Fruit fly (Drosophila melanogaster): ENCODE results near the gene GATAd.
A peak's percentile ranks its signal among the peaks of the same experiment; 100 is the strongest.

The GATAd gene

DNA sequence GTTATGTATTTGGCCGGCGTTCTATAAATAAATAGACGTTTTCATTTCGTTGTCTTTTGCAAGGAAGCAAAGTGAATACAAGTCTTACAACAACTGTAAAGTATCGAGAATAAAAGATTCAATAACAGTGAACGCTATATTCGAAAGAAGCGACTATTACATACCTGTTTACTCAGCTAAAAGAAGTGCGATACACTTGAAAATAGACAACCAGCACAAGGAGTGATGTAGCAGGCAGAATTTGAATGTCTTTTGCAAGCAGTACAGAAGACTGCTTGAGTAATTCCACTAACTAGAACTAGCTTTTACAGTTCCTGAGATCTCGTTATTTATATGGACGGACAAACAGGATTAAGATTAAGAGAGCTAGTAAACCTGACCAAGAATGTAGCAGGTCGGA is 35.2 kb upstream of the GATAd start (continued):
- peak; percentile 30 for TF ChIP-seq B-H2 (GFP tag; optimal IDR thresholded peaks at IDR 0.05)
- TF ChIP-seq CG8478 (optimal IDR thresholded peaks at IDR 0.05): no peak
- TF ChIP-seq Myb (GFP tag; optimal IDR thresholded peaks at IDR 0.05): peak; percentile 62
- TF ChIP-seq Spps (tag; optimal IDR thresholded peaks at IDR 0.05): no peak
- no peak for TF ChIP-seq CG8765 (GFP tag; IDR thresholded peaks at IDR 0.05)
- peak; percentile 95 for TF ChIP-seq sd (tag; optimal IDR thresholded peaks at IDR 0.05)
- TF ChIP-seq Lim3 (GFP tag; IDR thresholded peaks at IDR 0.05): no peak
- TF ChIP-seq Fer2 (tag; optimal IDR thresholded peaks at IDR 0.05): no peak
- peak; percentile 71 for TF ChIP-seq Nf-YC (tag; optimal IDR thresholded peaks at IDR 0.05)
- no peak for TF ChIP-seq CG7271 (tag; optimal IDR thresholded peaks at IDR 0.05)
- no peak for TF ChIP-seq CG17359 (tag; optimal IDR thresholded peaks at IDR 0.05)
- TF ChIP-seq kni (GFP tag; optimal IDR thresholded peaks at IDR 0.05): no peak
- no peak for TF ChIP-seq CG5245 (GFP tag; optimal IDR thresholded peaks at IDR 0.05)
- no peak for TF ChIP-seq hth (optimal IDR thresholded peaks at IDR 0.05)
- no peak for TF ChIP-seq cg (GFP tag; optimal IDR thresholded peaks at IDR 0.05)
- TF ChIP-seq CG10366 (GFP tag; IDR thresholded peaks at IDR 0.05): no peak
- no peak for TF ChIP-seq rib (GFP tag; IDR thresholded peaks at IDR 0.05)
- TF ChIP-seq CoRest (tag; optimal IDR thresholded peaks at IDR 0.05): peak; percentile 51
- TF ChIP-seq CG1603 (tag; optimal IDR thresholded peaks at IDR 0.05): peak; percentile 65
- TF ChIP-seq CG3163 (GFP tag; optimal IDR thresholded peaks at IDR 0.05): peak; percentile 3
- no peak for TF ChIP-seq CG7987 (GFP tag; optimal IDR thresholded peaks at IDR 0.05)
- no peak; the same call in 2 of the 3 replicates for TF ChIP-seq CG7963 (GFP tag; IDR thresholded peaks at IDR 0.05; ENCODE audit: partially characterized antibody)
- TF ChIP-seq Gug (GFP tag; IDR thresholded peaks at IDR 0.05): no peak
- no peak for TF ChIP-seq CG31388 (GFP tag; optimal IDR thresholded peaks at IDR 0.05)
- no peak for TF ChIP-seq Aef1 (GFP tag; IDR thresholded peaks at IDR 0.05)
- TF ChIP-seq CG6689 (GFP tag; IDR thresholded peaks at IDR 0.05): no peak
- TF ChIP-seq CrebB (tag; optimal IDR thresholded peaks at IDR 0.05): no peak
- TF ChIP-seq Dref (GFP tag; IDR thresholded peaks at IDR 0.05): peak; percentile 37; the same call in 1 of the 2 replicates
- no peak for TF ChIP-seq tup (GFP tag; optimal IDR thresholded peaks at IDR 0.05)
- TF ChIP-seq slou (GFP tag; optimal IDR thresholded peaks at IDR 0.05): no peak
- TF ChIP-seq Hmx (GFP tag; optimal IDR thresholded peaks at IDR 0.05): no peak
- no peak for TF ChIP-seq schlank (tag; optimal IDR thresholded peaks at IDR 0.05)
- peak; percentile 62 for TF ChIP-seq CG4617 (GFP tag; optimal IDR thresholded peaks at IDR 0.05; ENCODE audit: borderline replicate concordance)
- peak; percentile 49 for TF ChIP-seq Ets97D (GFP tag; optimal IDR thresholded peaks at IDR 0.05)
- TF ChIP-seq CG3995 (GFP tag; optimal IDR thresholded peaks at IDR 0.05): no peak
- no peak for TF ChIP-seq da (GFP tag; optimal IDR thresholded peaks at IDR 0.05)
- TF ChIP-seq ftz-f1 (GFP tag; optimal IDR thresholded peaks at IDR 0.05): no peak
- no peak for TF ChIP-seq CG6854 (GFP tag; optimal IDR thresholded peaks at IDR 0.05)
- peak; percentile 35 for TF ChIP-seq inv (GFP tag; IDR thresholded peaks at IDR 0.05; ENCODE audit: partially characterized antibody)
- TF ChIP-seq fd64A (GFP tag; optimal IDR thresholded peaks at IDR 0.05): no peak
- TF ChIP-seq pnt (GFP tag; optimal IDR thresholded peaks at IDR 0.05): no peak
- no peak for TF ChIP-seq unpg (GFP tag; optimal IDR thresholded peaks at IDR 0.05)
- TF ChIP-seq Mes4 (GFP tag; optimal IDR thresholded peaks at IDR 0.05): no peak
- TF ChIP-seq CG13424 (tag; optimal IDR thresholded peaks at IDR 0.05): no peak
- no peak for TF ChIP-seq ab (GFP tag; optimal IDR thresholded peaks at IDR 0.05)
- TF ChIP-seq bab2 (GFP tag; optimal IDR thresholded peaks at IDR 0.05): no peak
- no peak for TF ChIP-seq Atf6 (GFP tag; IDR thresholded peaks at IDR 0.05)
- no peak for TF ChIP-seq sc (optimal IDR thresholded peaks at IDR 0.05)
- no peak for TF ChIP-seq sc (GFP tag; optimal IDR thresholded peaks at IDR 0.05)
- TF ChIP-seq CG8089 (GFP tag; optimal IDR thresholded peaks at IDR 0.05): no peak
- no peak for TF ChIP-seq sqz (GFP tag; optimal IDR thresholded peaks at IDR 0.05)
- TF ChIP-seq Poxn (GFP tag; IDR thresholded peaks at IDR 0.05): no peak
- no peak for TF ChIP-seq mld (GFP tag; IDR thresholded peaks at IDR 0.05; ENCODE audit: partially characterized antibody)

Measured in whole organism, embryonic.